Worm (Caenorhabditis elegans): Measurements from ENCODE around the gene pkg-2.

pkg-2 gene

DNA sequence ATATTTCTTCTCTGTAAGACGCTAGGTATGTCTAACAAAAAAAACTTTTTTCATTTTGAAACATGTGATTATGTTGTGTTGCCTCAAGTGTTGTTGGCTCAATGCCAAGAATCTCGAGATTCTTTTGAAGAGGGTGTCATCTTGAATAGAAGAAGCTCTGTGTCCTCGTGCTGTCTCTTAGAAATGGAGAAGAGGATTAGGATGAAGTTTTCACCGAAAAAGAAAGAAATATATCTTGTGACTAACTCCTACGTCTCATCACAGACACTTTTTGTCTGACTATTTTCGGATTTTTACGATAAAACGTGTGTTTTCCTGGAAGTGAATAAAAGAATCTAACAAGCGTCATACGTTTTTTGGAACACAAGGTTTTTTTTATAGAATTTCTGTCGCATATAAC lies 66.9 kb downstream of the pkg-2 start:
- TF ChIP-seq ceh-48 (tag; optimal IDR thresholded peaks at IDR 0.05): no peak
- no peak for TF ChIP-seq ttx-3 (tag; optimal IDR thresholded peaks at IDR 0.05)
- no peak for TF ChIP-seq K02D7.2 (tag; optimal IDR thresholded peaks at IDR 0.05)

Data from whole organism, late embryonic.